Worm (Caenorhabditis elegans): ENCODE data around the gene fbxb-108.

Gene fbxb-108

DNA sequence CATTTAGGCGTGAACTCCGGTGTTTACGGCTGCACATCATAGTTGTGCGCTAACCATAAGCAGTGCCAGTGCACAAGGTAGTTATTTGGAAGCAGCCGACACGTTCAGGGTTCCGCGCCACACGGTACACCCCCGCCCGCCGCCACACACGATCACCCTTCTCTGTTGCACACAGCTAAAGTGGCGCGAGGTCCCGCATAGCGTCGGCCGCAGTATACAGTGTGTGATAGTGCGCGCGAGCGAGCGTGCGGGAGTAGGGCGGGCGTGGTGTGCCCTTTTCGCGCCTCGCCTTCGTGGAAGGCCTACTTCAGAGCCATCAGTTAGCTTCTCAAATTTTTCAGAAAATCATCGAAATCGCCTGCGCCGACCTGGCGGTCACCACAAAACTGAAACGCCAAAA lies 27.8 kb upstream of the fbxb-108 start:
- no peak for TF ChIP-seq lin-35 (GFP tag; optimal IDR thresholded peaks at IDR 0.05)
- TF ChIP-seq sptf-2 (GFP tag; optimal IDR thresholded peaks at IDR 0.05), result peak; percentile 14
- TF ChIP-seq cebp-1 (GFP tag; IDR thresholded peaks at IDR 0.05), result no peak
- no peak for TF ChIP-seq cebp-1 (tag; optimal IDR thresholded peaks at IDR 0.05)
- TF ChIP-seq ccch-3 (GFP tag; optimal IDR thresholded peaks at IDR 0.05), result no peak
- no peak for TF ChIP-seq bed-2 (GFP tag; IDR thresholded peaks at IDR 0.05)
- TF ChIP-seq die-1 (tag; optimal IDR thresholded peaks at IDR 0.05), result no peak
- TF ChIP-seq F37B4.10 (GFP tag; IDR thresholded peaks at IDR 0.05), result no peak
- TF ChIP-seq ztf-26 (tag; optimal IDR thresholded peaks at IDR 0.05), result no peak
- no peak for TF ChIP-seq dpff-1 (tag; optimal IDR thresholded peaks at IDR 0.05)
- no peak for TF ChIP-seq lsy-27 (tag; optimal IDR thresholded peaks at IDR 0.05; ENCODE audit: borderline replicate concordance, insufficient read depth)
- no peak for TF ChIP-seq rec-8 (tag; optimal IDR thresholded peaks at IDR 0.05)
- no peak for TF ChIP-seq F39B2.1 (GFP tag; IDR thresholded peaks at IDR 0.05)
- no peak for TF ChIP-seq athp-1 (tag; optimal IDR thresholded peaks at IDR 0.05)
- no peak for TF ChIP-seq ztf-18 (tag; optimal IDR thresholded peaks at IDR 0.05)
- no peak for TF ChIP-seq somi-1 (GFP tag; optimal IDR thresholded peaks at IDR 0.05)
- TF ChIP-seq K12H6.12 (tag; optimal IDR thresholded peaks at IDR 0.05), result no peak
- TF ChIP-seq rpc-1 (optimal IDR thresholded peaks at IDR 0.05), result no peak
- no peak for TF ChIP-seq rpc-1 (tag; optimal IDR thresholded peaks at IDR 0.05)
- no peak for TF ChIP-seq snpc-4 (GFP tag; optimal IDR thresholded peaks at IDR 0.05)
- peak in 2 of 4 experiments; percentile 30 to 66 for TF ChIP-seq snpc-4 (tag; optimal IDR thresholded peaks at IDR 0.05)
- TF ChIP-seq D2030.7 (GFP tag; IDR thresholded peaks at IDR 0.05), result 0 out of 2 replicates have a peak, but pooled peaks have one; percentile 22
- TF ChIP-seq akir-1 (GFP tag; optimal IDR thresholded peaks at IDR 0.05), result no peak
- TF ChIP-seq ztf-3 (GFP tag; optimal IDR thresholded peaks at IDR 0.05), result no peak
- peak; percentile 70 for TF ChIP-seq zfh-2 (GFP tag; conservative IDR thresholded peaks at IDR 0.05)
- TF ChIP-seq egrh-3 (GFP tag; IDR thresholded peaks at IDR 0.05), result peak; percentile 50
- TF ChIP-seq hrde-1 (tag; optimal IDR thresholded peaks at IDR 0.05; ENCODE audit: borderline replicate concordance), result no peak
- TF ChIP-seq nhr-179 (tag; optimal IDR thresholded peaks at IDR 0.05), result no peak
- no peak for TF ChIP-seq lir-1 (GFP tag; conservative IDR thresholded peaks at IDR 0.05)
- TF ChIP-seq nhr-27 (tag; optimal IDR thresholded peaks at IDR 0.05), result no peak
- TF ChIP-seq lag-1 (GFP tag; IDR thresholded peaks at IDR 0.05), result no peak
- no peak for TF ChIP-seq nfyb-1 (GFP tag; IDR thresholded peaks at IDR 0.05)
- no peak for TF ChIP-seq attf-3 (GFP tag; conservative IDR thresholded peaks at IDR 0.05)
- no peak for TF ChIP-seq B0019.2 (GFP tag; conservative IDR thresholded peaks at IDR 0.05)
- TF ChIP-seq nfya-2 (GFP tag; IDR thresholded peaks at IDR 0.05), result no peak
- no peak for TF ChIP-seq Y67H2A.10 (GFP tag; conservative IDR thresholded peaks at IDR 0.05)
- TF ChIP-seq Y95B8A.8 (GFP tag; IDR thresholded peaks at IDR 0.05), result no peak
- no peak for TF ChIP-seq lin-54 (GFP tag; optimal IDR thresholded peaks at IDR 0.05)
- TF ChIP-seq ets-4 (GFP tag; optimal IDR thresholded peaks at IDR 0.05), result no peak
- TF ChIP-seq B0035.1 (tag; optimal IDR thresholded peaks at IDR 0.05), result no peak
- no peak for TF ChIP-seq Y56A3A.18 (GFP tag; IDR thresholded peaks at IDR 0.05)
- no peak for TF ChIP-seq nhr-90 (tag; optimal IDR thresholded peaks at IDR 0.05)
- no peak for TF ChIP-seq Y53G8AR.9 (GFP tag; conservative IDR thresholded peaks at IDR 0.05)
- no peak for TF ChIP-seq snpc-3.4 (tag; optimal IDR thresholded peaks at IDR 0.05)
- no peak for TF ChIP-seq him-1 (tag; optimal IDR thresholded peaks at IDR 0.05)

All from whole organism, young adult.